Comparison of ENCODE assay signal across 1 fruit fly cellular context in genomic region chr3L:17428779-17429178, dm6.
TF ChIP-seq lines count a peak whose summit lies in the region.

TSS of gene Gorab (minus strand) at chr3L:17428836.

TF ChIP-seq in whole organism, embryonic, 481 proteins besides CTCF, POLR2A, EP300 and RAD21 (continued from another document):
- TF ChIP-seq CG13424 (tag; optimal IDR thresholded peaks at IDR 0.05; lab: Kevin White, UChicago) (peak; percentile 87), tap (tag; optimal IDR thresholded peaks at IDR 0.05; lab: Kevin White, UChicago) (peak; percentile 69), CG10462 (GFP tag; optimal IDR thresholded peaks at IDR 0.05; lab: Kevin White, UChicago) (peak; percentile 85), Sry-β (GFP tag; optimal IDR thresholded peaks at IDR 0.05; lab: Kevin White, UChicago) (peak; percentile 11), PHDP (tag; optimal IDR thresholded peaks at IDR 0.05; lab: Kevin White, UChicago) (peak; percentile 84), CG4424 (GFP tag; optimal IDR thresholded peaks at IDR 0.05; lab: Kevin White, UChicago) (peak; percentile 87), Atf6 (GFP tag; IDR thresholded peaks at IDR 0.05; lab: Robert Waterston, UW) (peak; percentile 87), CG17361 (GFP tag; IDR thresholded peaks at IDR 0.05; lab: Robert Waterston, UW) (peak; percentile 93), CG4707 (GFP tag; optimal IDR thresholded peaks at IDR 0.05; lab: Kevin White, UChicago) (peak; percentile 44), CG7357 (GFP tag; IDR thresholded peaks at IDR 0.05; lab: Robert Waterston, UW) (peak; percentile 99), Kr (GFP tag; optimal IDR thresholded peaks at IDR 0.05; lab: Kevin White, UChicago) (no peak), unpg (GFP tag; optimal IDR thresholded peaks at IDR 0.05; lab: Kevin White, UChicago) (peak; percentile 79), klu (GFP tag; IDR thresholded peaks at IDR 0.05; lab: Robert Waterston, UW) (peak; percentile 92), tna (GFP tag; IDR thresholded peaks at IDR 0.05; lab: Robert Waterston, UW; ENCODE audit: partially characterized antibody) (no peak), ATbp (GFP tag; optimal IDR thresholded peaks at IDR 0.05; lab: Kevin White, UChicago) (peak; percentile 50), sd (tag; optimal IDR thresholded peaks at IDR 0.05; lab: Kevin White, UChicago) (no peak), Drgx (GFP tag; IDR thresholded peaks at IDR 0.05; lab: Robert Waterston, UW) (peak; percentile 90), CG31441 (GFP tag; IDR thresholded peaks at IDR 0.05; lab: Robert Waterston, UW) (peak; percentile 93), CG3281 (GFP tag; optimal IDR thresholded peaks at IDR 0.05; lab: Kevin White, UChicago) (peak; percentile 67), trh (GFP tag; optimal IDR thresholded peaks at IDR 0.05; lab: Kevin White, UChicago) (peak; percentile 72), kay (GFP tag; optimal IDR thresholded peaks at IDR 0.05; lab: Kevin White, UChicago) (peak; percentile 85), CG10321 (GFP tag; IDR thresholded peaks at IDR 0.05; lab: Robert Waterston, UW) (peak; percentile 52; the same call in 1 of the 2 replicates), CG3163 (GFP tag; optimal IDR thresholded peaks at IDR 0.05; lab: Kevin White, UChicago) (peak; percentile 24), MBD-R2 (GFP tag; IDR thresholded peaks at IDR 0.05; lab: Robert Waterston, UW) (peak; percentile 91), Chrac-16 (GFP tag; optimal IDR thresholded peaks at IDR 0.05; lab: Kevin White, UChicago) (peak; percentile 92), bbx (GFP tag; IDR thresholded peaks at IDR 0.05; lab: Robert Waterston, UW; ENCODE audit: partially characterized antibody) (peak; percentile 56; the same call in 1 of the 2 replicates), sens (GFP tag; lab: Kevin White, UChicago) (peak; percentile 96), Jarid2 (GFP tag; optimal IDR thresholded peaks at IDR 0.05; lab: Kevin White, UChicago) (peak; percentile 19), sim (GFP tag; IDR thresholded peaks at IDR 0.05; lab: Robert Waterston, UW) (peak; percentile 86), sqz (GFP tag; optimal IDR thresholded peaks at IDR 0.05; lab: Kevin White, UChicago) (peak; percentile 44), CG14014 (GFP tag; IDR thresholded peaks at IDR 0.05; lab: Robert Waterston, UW) (peak; percentile 94), CG2116 (GFP tag; optimal IDR thresholded peaks at IDR 0.05; lab: Kevin White, UChicago) (peak; percentile 83), ham (GFP tag; IDR thresholded peaks at IDR 0.05; lab: Robert Waterston, UW) (0 out of 2 replicates have a peak, but pooled peaks have one; percentile 45), lmd (GFP tag; IDR thresholded peaks at IDR 0.05; lab: Robert Waterston, UW) (peak; percentile 94), ind (GFP tag; optimal IDR thresholded peaks at IDR 0.05; lab: Kevin White, UChicago) (peak; percentile 93)
